Worm (Caenorhabditis elegans) whole organism, L4 larva: Measurements from ENCODE around the gene sel-13.

Experiments used
- T26A8.4 ChIP-seq: fragments of 200-800 bp; sonication (Bioruptor generic); IDR thresholded peaks from 2 replicates; pipeline ENCODE4 v1.3.6; 2022; ENCODE audit warnings: missing genetic modification characterization, missing compliant biosample characterization
- Y75B8A.6 ChIP-seq: fragments of 200-800 bp; sonication (Bioruptor generic); IDR thresholded peaks from 2 replicates; pipeline ENCODE4 v1.3.6; 2022; ENCODE audit warnings: missing genetic modification reagents, missing genetic modification characterization, missing compliant biosample characterization
- ceh-28 ChIP-seq: fragments of 150-350 bp; optimal IDR thresholded peaks from 2 replicates; lab custom pipeline; 2014; ENCODE audit warnings: missing biosample characterization, missing genetic modification reagents, missing genetic modification characterization
- daf-16 ChIP-seq, 3 experiments: sonication (generic microtip); optimal IDR thresholded peaks; 2 replicates each; lab custom pipeline; 2016 to 2017; ENCODE audit warnings: missing genetic modification characterization in 3 of 3, missing genetic modification reagents in 3 of 3, mild to moderate bottlenecking in 2 of 3, missing compliant biosample characterization in 2 of 3, missing biosample characterization in 1 of 3, moderate library complexity in 1 of 3
- daf-8 ChIP-seq: fragments of 200-800 bp; sonication (Bioruptor generic); IDR thresholded peaks from 2 replicates; pipeline ENCODE4 v1.3.6; 2022; ENCODE audit warnings: missing genetic modification characterization, missing compliant biosample characterization
- fos-1 ChIP-seq: fragments of 150-350 bp; optimal IDR thresholded peaks from 2 replicates; lab custom pipeline; 2014; ENCODE audit warnings: missing biosample characterization, missing genetic modification characterization
- jun-1 ChIP-seq: fragments of 150-350 bp; optimal IDR thresholded peaks from 2 replicates; lab custom pipeline; 2014; ENCODE audit warnings: missing biosample characterization, missing genetic modification reagents, missing genetic modification characterization
- lin-15B ChIP-seq: fragments of 150-350 bp; sonication (generic microtip); optimal IDR thresholded peaks from 3 replicates; lab custom pipeline; 2014; ENCODE audit warnings: missing biosample characterization, missing genetic modification characterization
- spr-3 ChIP-seq: fragments of 200-800 bp; sonication (Bioruptor generic); optimal IDR thresholded peaks from 2 replicates; lab custom pipeline; 2018; ENCODE audit warnings: mild to moderate bottlenecking, missing genetic modification characterization, missing compliant biosample characterization
- unc-62 ChIP-seq, 3 experiments: fragments of 150-350 bp in 1 of 3; sonication (generic microtip); optimal IDR thresholded peaks in 2 of 3; peaks in 1 of 3; 1 replicate in 1 of 3; 2 replicates in 2 of 3; lab custom pipeline; 2014 to 2017; ENCODE audit warnings: missing biosample characterization in 3 of 3, missing genetic modification characterization in 3 of 3, missing genetic modification reagents in 3 of 3, missing genotype in 1 of 3
- zag-1 ChIP-seq: fragments of 150-350 bp; optimal IDR thresholded peaks from 2 replicates; lab custom pipeline; 2014; ENCODE audit warnings: missing biosample characterization, missing genetic modification characterization
- ztf-11 ChIP-seq: fragments of 150-350 bp; optimal IDR thresholded peaks from 2 replicates; lab custom pipeline; 2014; ENCODE audit warnings: missing biosample characterization, missing genetic modification characterization

DNA sequence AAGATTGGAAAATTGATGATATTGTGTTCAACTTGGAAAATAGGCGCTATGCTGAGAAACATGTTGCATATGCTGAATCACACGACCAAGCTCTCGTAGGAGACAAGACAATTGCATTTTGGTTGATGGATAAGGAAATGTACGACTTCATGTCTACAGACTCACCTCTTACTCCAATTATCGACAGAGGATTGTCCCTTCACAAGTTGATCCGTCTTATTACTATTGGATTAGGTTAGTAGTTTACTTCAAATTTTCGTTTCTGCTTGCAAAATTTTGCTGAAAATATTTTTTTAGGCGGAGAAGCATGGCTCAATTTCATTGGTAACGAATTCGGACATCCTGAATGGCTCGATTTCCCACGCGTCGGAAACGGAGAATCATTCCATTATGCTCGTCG is 3.1 kb downstream of the sel-13 start:
- TF ChIP-seq Y75B8A.6 (no peak), fos-1 (tag; lab: Kevin White, UChicago) (no peak), zag-1 (tag; lab: Kevin White, UChicago) (no peak), lin-15B (tag; lab: Kevin White, UChicago) (no peak), daf-16 (GFP tag; optimal IDR thresholded peaks at IDR 0.05; lab: Kevin White, UChicago) (no peak), daf-16 (tag; optimal IDR thresholded peaks at IDR 0.05; lab: Kevin White, UChicago) (no peak), ceh-28 (tag; lab: Kevin White, UChicago) (no peak), spr-3 (GFP tag; lab: Kevin White, UChicago) (no peak), ztf-11 (tag; lab: Kevin White, UChicago) (no peak), jun-1 (tag; lab: Kevin White, UChicago) (no peak), daf-8 (GFP tag; lab: Robert Waterston, UW) (no peak), T26A8.4 (GFP tag; lab: Robert Waterston, UW) (no peak), unc-62 (GFP tag; optimal IDR thresholded peaks at IDR 0.05 in 1 of 2; lab: Kevin White, UChicago) (peak in 1 of 2 experiments; percentile 92), unc-62 (tag; optimal IDR thresholded peaks at IDR 0.05; lab: Kevin White, UChicago) (no peak)
